Fruit fly (Drosophila melanogaster): Measurements from ENCODE around the gene CG10324.

dm6 chr3R:16600735-16601134 is 46.1 kb downstream of the CG10324 start:
- TF ChIP-seq pan (optimal IDR thresholded peaks at IDR 0.05) (no peak), Abd-B (GFP tag; optimal IDR thresholded peaks at IDR 0.05) (no peak), CG32264 (GFP tag; optimal IDR thresholded peaks at IDR 0.05) (no peak), usp (GFP tag; optimal IDR thresholded peaks at IDR 0.05) (no peak), Rel (GFP tag; optimal IDR thresholded peaks at IDR 0.05) (no peak), Rel (tag; optimal IDR thresholded peaks at IDR 0.05) (no peak), lola (GFP tag; optimal IDR thresholded peaks at IDR 0.05) (no peak)

Data from whole organism, wandering third instar larva.